Fruit fly (Drosophila melanogaster) whole organism, pupa: ENCODE results near the gene CG5815.

Source experiments
- CG10348 ChIP-seq: fragments of 200-800 bp; sonication (Bioruptor generic); IDR thresholded peaks from 2 replicates; pipeline ENCODE4 v1.3.6; 2022; ENCODE audit warnings: missing biosample characterization, missing genetic modification characterization
- CG12605 ChIP-seq: fragments of 200-800 bp; sonication (Bioruptor generic); IDR thresholded peaks from 2 replicates; pipeline ENCODE4 v1.3.6; 2022; ENCODE audit warnings: missing biosample characterization, missing genetic modification characterization
- CG13204 ChIP-seq: fragments of 200-800 bp; sonication (Bioruptor generic); optimal IDR thresholded peaks from 2 replicates; lab custom pipeline; 2018; ENCODE audit warnings: missing biosample characterization, mild to moderate bottlenecking, missing genetic modification characterization, moderate library complexity
- CG14655 ChIP-seq: fragments of 200-800 bp; sonication (Bioruptor generic); optimal IDR thresholded peaks from 3 replicates; lab custom pipeline; 2017; ENCODE audit warnings: mild to moderate bottlenecking, missing biosample characterization, missing genetic modification reagents, missing genetic modification characterization
- CG15710 ChIP-seq: fragments of 200-800 bp; sonication (Bioruptor generic); optimal IDR thresholded peaks from 2 replicates; lab custom pipeline; 2018; ENCODE audit warnings: missing biosample characterization, mild to moderate bottlenecking, missing genetic modification characterization, moderate library complexity
- CG17806 ChIP-seq: fragments of 200-800 bp; sonication (Bioruptor generic); optimal IDR thresholded peaks from 2 replicates; lab custom pipeline; 2018; ENCODE audit warnings: missing biosample characterization, mild to moderate bottlenecking, missing genetic modification characterization, moderate library complexity
- CG32121 ChIP-seq: fragments of 200-800 bp; sonication (Bioruptor generic); IDR thresholded peaks from 2 replicates; pipeline ENCODE4 v1.3.6; 2022; ENCODE audit warnings: missing biosample characterization, missing genetic modification characterization
- CG34367 ChIP-seq: fragments of 200-800 bp; sonication (Bioruptor generic); optimal IDR thresholded peaks from 2 replicates; lab custom pipeline; 2018; ENCODE audit warnings: missing biosample characterization, mild to moderate bottlenecking, missing genetic modification characterization
- CG4496 ChIP-seq: fragments of 200-800 bp; sonication (Bioruptor generic); IDR thresholded peaks from 3 replicates; pipeline ENCODE4 v1.3.6; 2022; ENCODE audit warnings: missing biosample characterization, missing genetic modification characterization
- CG8159 ChIP-seq: fragments of 200-800 bp; sonication (Bioruptor generic); optimal IDR thresholded peaks from 3 replicates; lab custom pipeline; 2018; ENCODE audit warnings: missing biosample characterization, mild to moderate bottlenecking, missing genetic modification characterization, moderate library complexity
- CG8301 ChIP-seq: fragments of 200-800 bp; sonication (Bioruptor generic); optimal IDR thresholded peaks from 2 replicates; lab custom pipeline; 2018; ENCODE audit warnings: missing biosample characterization, mild to moderate bottlenecking, missing genetic modification characterization
- CG9948 ChIP-seq: fragments of 200-800 bp; sonication (Bioruptor generic); optimal IDR thresholded peaks from 2 replicates; lab custom pipeline; 2018; ENCODE audit warnings: missing biosample characterization, mild to moderate bottlenecking, missing genetic modification characterization, moderate library complexity
- D1 ChIP-seq: fragments of 200-800 bp; sonication (Bioruptor generic); optimal IDR thresholded peaks from 2 replicates; lab custom pipeline; 2018; ENCODE audit warnings: missing biosample characterization, mild to moderate bottlenecking, missing genetic modification characterization, moderate library complexity
- EcR ChIP-seq: fragments of 200-800 bp; sonication (Bioruptor generic); optimal IDR thresholded peaks from 3 replicates; lab custom pipeline; 2019; ENCODE audit warnings: missing biosample characterization, missing genetic modification characterization, mild to moderate bottlenecking, moderate library complexity, missing genetic modification reagents
- Ets98B ChIP-seq: fragments of 200-800 bp; sonication (Bioruptor generic); IDR thresholded peaks from 2 replicates; pipeline ENCODE4 v1.3.6; 2022; ENCODE audit warnings: missing biosample characterization, missing genetic modification characterization
- Pif1A ChIP-seq: fragments of 200-800 bp; sonication (Bioruptor generic); optimal IDR thresholded peaks from 3 replicates; lab custom pipeline; 2016; ENCODE audit warnings: missing biosample characterization, missing genetic modification characterization
- Pif1B ChIP-seq: fragments of 200-800 bp; sonication (Bioruptor generic); optimal IDR thresholded peaks from 3 replicates; lab custom pipeline; 2016; ENCODE audit warnings: missing biosample characterization, missing genetic modification characterization
- Snoo ChIP-seq: fragments of 200-800 bp; sonication (Bioruptor generic); optimal IDR thresholded peaks from 3 replicates; lab custom pipeline; 2017; ENCODE audit warnings: missing biosample characterization, mild to moderate bottlenecking, missing genetic modification characterization, inconsistent platforms
- fd96Ca ChIP-seq: fragments of 200-800 bp; sonication (Bioruptor generic); IDR thresholded peaks from 3 replicates; pipeline ENCODE4 v1.3.6; 2022; ENCODE audit warnings: missing biosample characterization, missing genetic modification characterization
- gl ChIP-seq: fragments of 200-800 bp; sonication (Bioruptor generic); optimal IDR thresholded peaks from 2 replicates; lab custom pipeline; 2018; ENCODE audit warnings: missing biosample characterization, mild to moderate bottlenecking, missing genetic modification characterization
- rn ChIP-seq: fragments of 200-800 bp; sonication (Bioruptor generic); IDR thresholded peaks from 2 replicates; pipeline ENCODE4 v1.3.6; 2022; ENCODE audit warnings: missing biosample characterization, missing genetic modification characterization

Gene CG5815

dm6 chr3R:27111784-27112602 lies at the start of gene CG5815, which contains the start of gene gb:
Gene CG5815, plus strand, starts transcription at chr3R:27112566.
Gene gb, minus strand, starts transcription at chr3R:27112270.
- TF ChIP-seq gl (tag; lab: Kevin White, UChicago) (peak; percentile 54), CG9948 (peak; percentile 79), CG34367 (peak; percentile 76), CG10348 (peak; percentile 53), CG32121 (GFP tag; lab: Robert Waterston, UW) (peak; percentile 89), CG8159 (tag; lab: Kevin White, UChicago) (no peak), Ets98B (peak; percentile 90), CG8301 (peak; percentile 78), CG15710 (tag; lab: Kevin White, UChicago) (peak; percentile 84), rn (peak; percentile 72; the same call in 1 of the 2 replicates), CG17806 (tag; lab: Kevin White, UChicago) (peak; percentile 80), Pif1A (GFP tag; lab: Kevin White, UChicago) (no peak), CG13204 (no peak), Pif1B (no peak), Snoo (tag; lab: Kevin White, UChicago) (peak; percentile 88), D1 (no peak), fd96Ca (GFP tag; lab: Robert Waterston, UW) (peak; percentile 96), CG4496 (peak; percentile 94), CG12605 (GFP tag; lab: Robert Waterston, UW) (peak; percentile 70), CG14655 (GFP tag; lab: Kevin White, UChicago) (no peak), EcR (GFP tag; lab: Kevin White, UChicago) (peak; percentile 83)
- TF ChIP-seq, all 21 proteins: peak for 15

- no peak for TF ChIP-seq CG9948
- TF ChIP-seq CG14655 (GFP tag; lab: Kevin White, UChicago), result no peak
- TF ChIP-seq CG34367, result no peak
- no peak for TF ChIP-seq CG13204
- no peak for TF ChIP-seq CG8301
These were observed 48.3 kb upstream of the CG5815 start, which contains the start of gene Nep5 for dm6 chr3R:27064099-27064498. Gene Nep5, minus strand, starts transcription at chr3R:27064199.

- no peak for TF ChIP-seq CG13204
These were observed 47.2 kb upstream of the CG5815 start, which contains the start of gene CG43935 for dm6 chr3R:27065136-27065535. Gene CG43935, plus strand, starts transcription at chr3R:27065436.

- TF ChIP-seq D1 (no peak), Pif1B (no peak), CG8301 (no peak), CG32121 (GFP tag; lab: Robert Waterston, UW) (no peak), fd96Ca (GFP tag; lab: Robert Waterston, UW) (no peak), CG15710 (tag; lab: Kevin White, UChicago) (no peak), gl (tag; lab: Kevin White, UChicago) (no peak), CG9948 (no peak), Ets98B (no peak), EcR (GFP tag; lab: Kevin White, UChicago) (no peak), Pif1A (GFP tag; lab: Kevin White, UChicago) (no peak), Snoo (tag; lab: Kevin White, UChicago) (no peak), CG4496 (no peak), CG17806 (tag; lab: Kevin White, UChicago) (no peak), CG14655 (GFP tag; lab: Kevin White, UChicago) (no peak), CG34367 (no peak)
- TF ChIP-seq, all 21 proteins: peak for 0
These were observed 45.0 kb upstream of the CG5815 start for dm6 chr3R:27067362-27067761.

- TF ChIP-seq CG9948 (no peak), CG4496 (0 out of 3 replicates have a peak, but pooled peaks have one; percentile 33), CG10348 (no peak), CG8301 (no peak), CG13204 (no peak), Ets98B (peak; percentile 26; the same call in 1 of the 2 replicates), Snoo (tag; lab: Kevin White, UChicago) (no peak), rn (no peak), EcR (GFP tag; lab: Kevin White, UChicago) (no peak), CG8159 (tag; lab: Kevin White, UChicago) (peak; percentile 34), fd96Ca (GFP tag; lab: Robert Waterston, UW) (peak; percentile 33; the same call in 1 of the 3 replicates), CG15710 (tag; lab: Kevin White, UChicago) (no peak), Pif1A (GFP tag; lab: Kevin White, UChicago) (peak; percentile 44), CG32121 (GFP tag; lab: Robert Waterston, UW) (no peak), CG14655 (GFP tag; lab: Kevin White, UChicago) (no peak), Pif1B (no peak), CG17806 (tag; lab: Kevin White, UChicago) (no peak), CG34367 (peak; percentile 57), CG12605 (GFP tag; lab: Robert Waterston, UW) (peak; percentile 36; the same call in 1 of the 2 replicates), gl (tag; lab: Kevin White, UChicago) (peak; percentile 66), D1 (no peak)
These were observed 43.2 kb upstream of the CG5815 start for dm6 chr3R:27069201-27069600.
